Fruit fly (Drosophila melanogaster): Measurements from ENCODE around the gene CG31183.

CG31183 gene

dm6 chr3R:15898302-15898701 lies 22.6 kb upstream of the CG31183 start (continued):
- TF ChIP-seq CG11294 (GFP tag; IDR thresholded peaks at IDR 0.05) (no peak), topi (GFP tag; optimal IDR thresholded peaks at IDR 0.05) (no peak), salr (GFP tag; optimal IDR thresholded peaks at IDR 0.05) (peak in 1 of 2 experiments; percentile 13), net (GFP tag; optimal IDR thresholded peaks at IDR 0.05) (no peak), Ets96B (tag; optimal IDR thresholded peaks at IDR 0.05) (peak; percentile 25), Eip75B (GFP tag; optimal IDR thresholded peaks at IDR 0.05) (peak; percentile 4), CG15336 (GFP tag; IDR thresholded peaks at IDR 0.05) (0 out of 2 replicates have a peak, but pooled peaks have one; percentile 37), CG8632 (GFP tag; optimal IDR thresholded peaks at IDR 0.05) (no peak), Ets21C (GFP tag; optimal IDR thresholded peaks at IDR 0.05) (no peak), CG10631 (GFP tag; optimal IDR thresholded peaks at IDR 0.05) (peak; percentile 31), Sox102F (GFP tag; optimal IDR thresholded peaks at IDR 0.05) (no peak), Sox14 (GFP tag; optimal IDR thresholded peaks at IDR 0.05) (no peak), OdsH (GFP tag; optimal IDR thresholded peaks at IDR 0.05) (peak; percentile 22), Lpt (GFP tag; optimal IDR thresholded peaks at IDR 0.05) (no peak), Hr38 (GFP tag; optimal IDR thresholded peaks at IDR 0.05) (no peak), acj6 (GFP tag; optimal IDR thresholded peaks at IDR 0.05) (peak; percentile 5), Smox (GFP tag; optimal IDR thresholded peaks at IDR 0.05) (peak; percentile 20), CG11762 (GFP tag; optimal IDR thresholded peaks at IDR 0.05; ENCODE audit: insufficient read depth) (no peak), Sox15 (GFP tag; optimal IDR thresholded peaks at IDR 0.05) (no peak), CG6792 (GFP tag; optimal IDR thresholded peaks at IDR 0.05) (no peak)

- TF ChIP-seq CG8632 (GFP tag; optimal IDR thresholded peaks at IDR 0.05) (no peak), Eip78C (GFP tag) (no peak), CG6276 (GFP tag; optimal IDR thresholded peaks at IDR 0.05) (no peak), Hr39 (GFP tag; optimal IDR thresholded peaks at IDR 0.05) (no peak)
Observed at dm6 chr3R:15895978-15896377, 20.2 kb upstream of the CG31183 start, which contains the start of gene CG14877. Gene CG14877 (minus strand): TSS chr3R:15896078.

dm6 chr3R:15891188-15891820 lies 15.6 kb upstream of the CG31183 start:
- no peak for TF ChIP-seq CG11762 (GFP tag; optimal IDR thresholded peaks at IDR 0.05; ENCODE audit: insufficient read depth)
- TF ChIP-seq Ets96B (tag; optimal IDR thresholded peaks at IDR 0.05), result no peak
- no peak for TF ChIP-seq CG7368 (GFP tag; optimal IDR thresholded peaks at IDR 0.05)
- TF ChIP-seq OdsH (GFP tag; optimal IDR thresholded peaks at IDR 0.05), result no peak
- TF ChIP-seq lz (GFP tag; optimal IDR thresholded peaks at IDR 0.05), result no peak
- no peak for TF ChIP-seq Smox (GFP tag; optimal IDR thresholded peaks at IDR 0.05)
- TF ChIP-seq Hr4 (GFP tag; optimal IDR thresholded peaks at IDR 0.05), result no peak
- no peak for TF ChIP-seq CG6854 (GFP tag; optimal IDR thresholded peaks at IDR 0.05)
- TF ChIP-seq cyc (GFP tag; optimal IDR thresholded peaks at IDR 0.05), result no peak
- no peak for TF ChIP-seq CG9139 (GFP tag; optimal IDR thresholded peaks at IDR 0.05)
- TF ChIP-seq dsx (GFP tag; optimal IDR thresholded peaks at IDR 0.05; ENCODE audit: poor library complexity, severe bottlenecking), result no peak
- no peak for TF ChIP-seq fd85E (GFP tag; optimal IDR thresholded peaks at IDR 0.05)
- no peak for TF ChIP-seq CG3032 (tag; optimal IDR thresholded peaks at IDR 0.05)
- no peak for TF ChIP-seq CG11902 (GFP tag; optimal IDR thresholded peaks at IDR 0.05)

dm6 chr3R:15872829-15873440 lies 2.8 kb downstream of the CG31183 start:
- TF ChIP-seq fd85E (GFP tag; optimal IDR thresholded peaks at IDR 0.05) (no peak), CG9139 (GFP tag; optimal IDR thresholded peaks at IDR 0.05) (no peak), Eip93F (GFP tag; optimal IDR thresholded peaks at IDR 0.05) (no peak), CG31627 (GFP tag; optimal IDR thresholded peaks at IDR 0.05) (no peak), CG6854 (GFP tag; optimal IDR thresholded peaks at IDR 0.05) (no peak)

Data from whole organism, prepupa.